Fruit fly (Drosophila melanogaster) whole organism, embryonic: Measurements from ENCODE around the gene CG18766.
A peak's percentile ranks its signal among the peaks of the same experiment; 100 is the strongest.

Source experiments
- Bteb2 ChIP-seq: fragments of 200-800 bp; sonication (Bioruptor generic); optimal IDR thresholded peaks from 2 replicates; lab custom pipeline; 2016; ENCODE audit warnings: missing biosample characterization, missing genetic modification characterization
- C15 ChIP-seq: fragments of 200-800 bp; sonication (Bioruptor generic); IDR thresholded peaks from 3 replicates; pipeline ENCODE4 v1.3.6; 2022; ENCODE audit warnings: missing biosample characterization, missing genetic modification characterization
- CG10543 ChIP-seq: fragments of 200-800 bp; sonication (Bioruptor generic); optimal IDR thresholded peaks from 3 replicates; lab custom pipeline; 2017; ENCODE audit warnings: missing biosample characterization, mild to moderate bottlenecking, missing genetic modification characterization, moderate library complexity
- CG10979 ChIP-seq: fragments of 200-800 bp; sonication (Bioruptor generic); optimal IDR thresholded peaks from 2 replicates; lab custom pipeline; 2018; ENCODE audit warnings: missing biosample characterization, mild to moderate bottlenecking, missing genetic modification characterization, moderate library complexity
- CG11456 ChIP-seq: fragments of 200-800 bp; sonication (Bioruptor generic); IDR thresholded peaks from 3 replicates; pipeline ENCODE4 v1.3.6; 2022; ENCODE audit warnings: missing biosample characterization, missing genetic modification characterization
- CG11504 ChIP-seq: fragments of 200-800 bp; sonication (Bioruptor generic); optimal IDR thresholded peaks from 3 replicates; lab custom pipeline; 2019; ENCODE audit warnings: missing biosample characterization, mild to moderate bottlenecking, missing genetic modification characterization, moderate library complexity
- CG12155 ChIP-seq: fragments of 200-800 bp; sonication (Bioruptor generic); optimal IDR thresholded peaks from 3 replicates; lab custom pipeline; 2016; ENCODE audit warnings: missing biosample characterization, missing genetic modification characterization
- CG1233 ChIP-seq: fragments of 200-800 bp; sonication (Bioruptor generic); optimal IDR thresholded peaks from 4 replicates; lab custom pipeline; 2018; ENCODE audit warnings: missing biosample characterization, mild to moderate bottlenecking, missing genetic modification characterization
- CG12659 ChIP-seq: fragments of 200-800 bp; sonication (Bioruptor generic); optimal IDR thresholded peaks from 3 replicates; lab custom pipeline; 2017; ENCODE audit warnings: mild to moderate bottlenecking, missing biosample characterization, missing genetic modification reagents, missing genetic modification characterization
- CG13424 ChIP-seq: fragments of 200-800 bp; sonication (Bioruptor generic); optimal IDR thresholded peaks from 2 replicates; lab custom pipeline; 2019; ENCODE audit warnings: missing biosample characterization, mild to moderate bottlenecking, missing genetic modification characterization, moderate library complexity
- CG13894 ChIP-seq: fragments of 200-800 bp; sonication (Bioruptor generic); optimal IDR thresholded peaks from 3 replicates; lab custom pipeline; 2018; ENCODE audit warnings: missing biosample characterization, mild to moderate bottlenecking, missing genetic modification characterization, moderate library complexity
- CG14014 ChIP-seq: fragments of 200-800 bp; sonication (Bioruptor generic); IDR thresholded peaks from 2 replicates; pipeline ENCODE4 v1.3.6; 2022; ENCODE audit warnings: missing biosample characterization, missing genetic modification characterization
- CG14441 ChIP-seq: fragments of 200-800 bp; sonication (Bioruptor generic); IDR thresholded peaks from 2 replicates; pipeline ENCODE4 v1.3.6; 2022; ENCODE audit warnings: missing biosample characterization, missing genetic modification characterization
- CG15601 ChIP-seq: fragments of 200-800 bp; sonication (Bioruptor generic); optimal IDR thresholded peaks from 3 replicates; lab custom pipeline; 2019; ENCODE audit warnings: missing biosample characterization, mild to moderate bottlenecking, missing genetic modification characterization, moderate library complexity
- CG17186 ChIP-seq: fragments of 200-800 bp; sonication (Bioruptor generic); optimal IDR thresholded peaks from 3 replicates; lab custom pipeline; 2017; ENCODE audit warnings: missing biosample characterization, missing genetic modification reagents, missing genetic modification characterization
- CG34224 ChIP-seq: fragments of 200-800 bp; sonication (Bioruptor generic); IDR thresholded peaks from 3 replicates; pipeline ENCODE4 v1.3.6; 2022; ENCODE audit warnings: missing biosample characterization, missing genetic modification characterization; ENCODE audit not compliant: partially characterized antibody
- CG34376 ChIP-seq: fragments of 200-800 bp; sonication (Bioruptor generic); optimal IDR thresholded peaks from 2 replicates; lab custom pipeline; 2018; ENCODE audit warnings: missing biosample characterization, mild to moderate bottlenecking, missing genetic modification characterization
- CG3838 ChIP-seq: fragments of 200-800 bp; sonication (Bioruptor generic); optimal IDR thresholded peaks from 3 replicates; lab custom pipeline; 2016; ENCODE audit warnings: missing biosample characterization, missing genetic modification characterization
- CG8281 ChIP-seq: fragments of 200-800 bp; sonication (Bioruptor generic); optimal IDR thresholded peaks from 2 replicates; lab custom pipeline; 2018; ENCODE audit warnings: missing biosample characterization, mild to moderate bottlenecking, missing genetic modification characterization, moderate library complexity
- D19A ChIP-seq: fragments of 200-800 bp; optimal IDR thresholded peaks from 3 replicates; lab custom pipeline; 2019; ENCODE audit warnings: missing biosample characterization, mild to moderate bottlenecking, missing genetic modification characterization, moderate library complexity
- D19B ChIP-seq: fragments of 200-800 bp; sonication (Bioruptor generic); optimal IDR thresholded peaks from 2 replicates; lab custom pipeline; 2017; ENCODE audit warnings: missing biosample characterization, mild to moderate bottlenecking, missing genetic modification characterization
- Deaf1 ChIP-seq: fragments of 200-800 bp; optimal IDR thresholded peaks from 3 replicates; lab custom pipeline; 2019; ENCODE audit warnings: missing biosample characterization, mild to moderate bottlenecking, missing genetic modification characterization, moderate library complexity
- Doc3 ChIP-seq: fragments of 200-800 bp; sonication (Bioruptor generic); IDR thresholded peaks from 3 replicates; pipeline ENCODE4 v1.3.6; 2022; ENCODE audit warnings: missing biosample characterization, missing genetic modification characterization; ENCODE audit not compliant: partially characterized antibody
- HmgD ChIP-seq: fragments of 200-800 bp; sonication (Bioruptor generic); optimal IDR thresholded peaks from 3 replicates; lab custom pipeline; 2016; ENCODE audit warnings: missing biosample characterization, missing genetic modification characterization
- MESR4 ChIP-seq: fragments of 200-800 bp; sonication (Bioruptor generic); optimal IDR thresholded peaks from 2 replicates; lab custom pipeline; 2018; ENCODE audit warnings: missing biosample characterization, mild to moderate bottlenecking, missing genetic modification characterization, moderate library complexity
- Ravus ChIP-seq: fragments of 200-800 bp; sonication (Bioruptor generic); IDR thresholded peaks from 2 replicates; pipeline ENCODE4 v1.3.6; 2022; ENCODE audit warnings: missing biosample characterization, missing genetic modification characterization
- Sin3A ChIP-seq: fragments of >200 bp; optimal IDR thresholded peaks from 2 replicates; lab custom pipeline; 2018
- Six4 ChIP-seq: fragments of 200-800 bp; sonication (Bioruptor generic); optimal IDR thresholded peaks from 2 replicates; lab custom pipeline; 2016; ENCODE audit warnings: missing biosample characterization, missing genetic modification characterization
- Sox100B ChIP-seq: fragments of 200-800 bp; sonication (Bioruptor generic); optimal IDR thresholded peaks from 3 replicates; lab custom pipeline; 2018; ENCODE audit warnings: missing biosample characterization, mild to moderate bottlenecking, missing genetic modification characterization
- Ssrp ChIP-seq: fragments of 200-800 bp; sonication (Bioruptor generic); optimal IDR thresholded peaks from 2 replicates; lab custom pipeline; 2018; ENCODE audit warnings: missing biosample characterization, mild to moderate bottlenecking, missing genetic modification characterization, moderate library complexity
- Usf ChIP-seq: fragments of 200-800 bp; sonication (Bioruptor generic); optimal IDR thresholded peaks from 2 replicates; lab custom pipeline; 2017; ENCODE audit warnings: missing genotype, missing biosample characterization, missing genetic modification characterization
- cg ChIP-seq: fragments of 200-800 bp; sonication (Bioruptor generic); optimal IDR thresholded peaks from 3 replicates; lab custom pipeline; 2019; ENCODE audit warnings: missing biosample characterization, mild to moderate bottlenecking, missing genetic modification characterization, moderate library complexity
- crp ChIP-seq, 2 experiments: fragments of 200-800 bp; sonication (Bioruptor generic); optimal IDR thresholded peaks; 2 replicates in 1 of 2; 3 replicates in 1 of 2; lab custom pipeline; 2017; ENCODE audit warnings: missing biosample characterization in 2 of 2, missing genetic modification characterization in 2 of 2, mild to moderate bottlenecking in 1 of 2, moderate library complexity in 1 of 2
- dpn ChIP-seq, 2 experiments: fragments of 200-800 bp; sonication (Bioruptor generic); optimal IDR thresholded peaks; 3 replicates each; lab custom pipeline; 2016; ENCODE audit warnings: missing biosample characterization in 2 of 2, missing genetic modification characterization in 2 of 2
- emc ChIP-seq: fragments of 200-800 bp; sonication (Bioruptor generic); optimal IDR thresholded peaks from 2 replicates; lab custom pipeline; 2016; ENCODE audit warnings: missing biosample characterization, missing genetic modification characterization
- ems ChIP-seq: fragments of 200-800 bp; sonication (Bioruptor generic); optimal IDR thresholded peaks from 3 replicates; lab custom pipeline; 2016; ENCODE audit warnings: missing biosample characterization, missing genetic modification characterization
- en ChIP-seq: fragments of 200-800 bp; sonication (Bioruptor generic); optimal IDR thresholded peaks from 2 replicates; lab custom pipeline; 2016; ENCODE audit warnings: missing biosample characterization, missing genetic modification characterization
- gce ChIP-seq: fragments of 200-800 bp; sonication (Bioruptor generic); IDR thresholded peaks from 3 replicates; pipeline ENCODE4 v1.3.6; 2022; ENCODE audit warnings: missing biosample characterization, missing genetic modification characterization
- gfzf ChIP-seq: fragments of 200-800 bp; sonication (Bioruptor generic); optimal IDR thresholded peaks from 2 replicates; lab custom pipeline; 2016; ENCODE audit warnings: missing biosample characterization, mild to moderate bottlenecking, missing genetic modification characterization, moderate library complexity
- hkb ChIP-seq, 2 experiments: fragments of 200-800 bp in 1 of 2; fragments of >200 bp in 1 of 2; sonication (Bioruptor generic) in 1 of 2; IDR thresholded peaks in 1 of 2; optimal IDR thresholded peaks in 1 of 2; 2 replicates each; pipeline versions ENCODE4 v1.3.6 to Lab custom; 2017 to 2022; ENCODE audit warnings: missing biosample characterization in 1 of 2, missing genetic modification characterization in 1 of 2
- luna ChIP-seq: fragments of 200-800 bp; sonication (Bioruptor generic); optimal IDR thresholded peaks from 2 replicates; lab custom pipeline; 2016; ENCODE audit warnings: missing biosample characterization, missing genetic modification characterization
- mirr ChIP-seq: fragments of 200-800 bp; sonication (Bioruptor generic); optimal IDR thresholded peaks from 3 replicates; lab custom pipeline; 2018; ENCODE audit warnings: missing biosample characterization, mild to moderate bottlenecking, missing genetic modification characterization
- p53 ChIP-seq: fragments of 200-800 bp; sonication (Bioruptor generic); optimal IDR thresholded peaks from 2 replicates; lab custom pipeline; 2016; ENCODE audit warnings: missing biosample characterization, missing genetic modification characterization
- row ChIP-seq: fragments of 200-800 bp; sonication (Bioruptor generic); IDR thresholded peaks from 3 replicates; pipeline ENCODE4 v1.3.6; 2022; ENCODE audit warnings: missing biosample characterization, missing genetic modification characterization
- sens-2 ChIP-seq: fragments of 200-800 bp; sonication (Bioruptor generic); IDR thresholded peaks from 2 replicates; pipeline ENCODE4 v1.3.6; 2022; ENCODE audit warnings: missing biosample characterization, missing genetic modification characterization
- sob ChIP-seq: fragments of 200-800 bp; sonication (Bioruptor generic); IDR thresholded peaks from 2 replicates; pipeline ENCODE4 v1.3.6; 2022; ENCODE audit warnings: missing biosample characterization, missing genetic modification characterization
- sqz ChIP-seq: fragments of 200-800 bp; sonication (Bioruptor generic); optimal IDR thresholded peaks from 3 replicates; lab custom pipeline; 2018; ENCODE audit warnings: missing biosample characterization, mild to moderate bottlenecking, missing genetic modification characterization
- sr ChIP-seq: fragments of 200-800 bp; sonication (Bioruptor generic); IDR thresholded peaks from 3 replicates; pipeline ENCODE4 v1.3.6; 2022; ENCODE audit warnings: missing biosample characterization, missing genetic modification characterization
- tup ChIP-seq: fragments of 200-800 bp; sonication (Bioruptor generic); optimal IDR thresholded peaks from 2 replicates; lab custom pipeline; 2016; ENCODE audit warnings: missing biosample characterization, mild to moderate bottlenecking, missing genetic modification characterization, moderate library complexity
- unpg ChIP-seq: fragments of 200-800 bp; sonication (Bioruptor generic); optimal IDR thresholded peaks from 3 replicates; lab custom pipeline; 2018; ENCODE audit warnings: missing biosample characterization, mild to moderate bottlenecking, missing genetic modification characterization, moderate library complexity

CG18766 gene

DNA sequence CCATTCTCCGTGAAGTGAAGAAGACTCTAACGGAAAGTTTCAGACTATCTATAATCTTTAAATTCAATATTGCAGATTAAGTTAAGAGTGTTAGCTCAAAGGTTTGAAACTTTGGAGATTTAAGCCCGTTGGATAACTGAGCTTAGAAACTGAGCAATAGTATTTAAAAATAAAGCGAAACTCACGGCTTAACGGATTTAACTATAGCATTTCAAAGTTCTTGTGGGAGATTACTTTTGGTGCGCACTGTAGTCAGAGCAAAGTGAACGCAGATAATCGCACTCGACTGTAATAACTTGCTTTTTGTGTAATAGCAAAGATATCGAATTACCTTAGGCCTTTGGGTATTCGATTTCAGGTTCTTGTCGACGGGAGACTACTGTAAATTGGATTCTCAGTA, 37.2 kb upstream of the CG18766 start, which contains the start of gene mrt (continued):
- TF ChIP-seq CG14014 (GFP tag; lab: Robert Waterston, UW) (peak; percentile 50; the same call in 1 of the 2 replicates), CG14441 (GFP tag; lab: Robert Waterston, UW) (0 out of 2 replicates have a peak, but pooled peaks have one; percentile 6), crp (GFP tag; optimal IDR thresholded peaks at IDR 0.05; lab: Kevin White, UChicago) (no peak), CG10979 (tag; lab: Kevin White, UChicago) (peak; percentile 23), Sox100B (no peak), Sin3A (no peak), emc (no peak), Doc3 (no peak), sens-2 (GFP tag; lab: Robert Waterston, UW) (no peak), sqz (GFP tag; lab: Kevin White, UChicago) (no peak), CG13424 (tag; lab: Kevin White, UChicago) (peak; percentile 43), CG34376 (GFP tag; lab: Kevin White, UChicago) (peak; percentile 53), CG15601 (tag; lab: Kevin White, UChicago) (no peak), Usf (GFP tag; lab: Kevin White, UChicago) (peak; percentile 6), CG12659 (GFP tag; lab: Kevin White, UChicago) (peak; percentile 65), CG3838 (GFP tag; lab: Kevin White, UChicago) (no peak), row (GFP tag; lab: Robert Waterston, UW) (peak; percentile 88), unpg (peak; percentile 56), luna (GFP tag; lab: Kevin White, UChicago) (no peak), D19A (peak; percentile 30), gce (GFP tag; lab: Robert Waterston, UW) (peak; percentile 29; the same call in 1 of the 3 replicates), D19B (GFP tag; lab: Kevin White, UChicago) (peak; percentile 60), CG8281 (tag; lab: Kevin White, UChicago) (peak; percentile 10), C15 (GFP tag; lab: Robert Waterston, UW) (no peak), CG1233 (GFP tag; lab: Kevin White, UChicago) (peak; percentile 33), sob (GFP tag; lab: Robert Waterston, UW) (peak; percentile 39; the same call in 1 of the 2 replicates), mirr (peak; percentile 18), CG11504 (tag; lab: Kevin White, UChicago) (peak; percentile 63), MESR4 (GFP tag; lab: Kevin White, UChicago) (no peak), sr (GFP tag; lab: Robert Waterston, UW) (no peak), Ssrp (peak; percentile 45), CG11456 (GFP tag; lab: Robert Waterston, UW) (0 out of 3 replicates have a peak, but pooled peaks have one; percentile 50), gfzf (GFP tag; lab: Kevin White, UChicago) (no peak), HmgD (GFP tag; lab: Kevin White, UChicago) (no peak), CG10543 (GFP tag; lab: Kevin White, UChicago) (no peak), CG13894 (tag; lab: Kevin White, UChicago) (no peak), Six4 (peak; percentile 36), hkb (optimal IDR thresholded peaks at IDR 0.05; lab: Kevin White, UChicago) (no peak), hkb (GFP tag; IDR thresholded peaks at IDR 0.05; lab: Robert Waterston, UW) (no peak), Bteb2 (GFP tag; lab: Kevin White, UChicago) (peak; percentile 52), p53 (GFP tag; lab: Kevin White, UChicago) (no peak), Deaf1 (tag; lab: Kevin White, UChicago) (no peak), ems (GFP tag; lab: Kevin White, UChicago) (peak; percentile 61), cg (GFP tag; lab: Kevin White, UChicago) (no peak), dpn (GFP tag; optimal IDR thresholded peaks at IDR 0.05; lab: Kevin White, UChicago) (peak; percentile 48 to 49), CG17186 (no peak), CG34224 (GFP tag; lab: Robert Waterston, UW) (no peak), CG12155 (GFP tag; lab: Kevin White, UChicago) (peak; percentile 45), tup (GFP tag; lab: Kevin White, UChicago) (no peak), en (GFP tag; lab: Kevin White, UChicago) (peak; percentile 12), Ravus (GFP tag; lab: Robert Waterston, UW) (no peak)
